Worm (Caenorhabditis elegans) whole organism, L3 larva: Measurements from ENCODE around the gene srh-122.

Experiments
- R02D3.7 ChIP-seq: fragments of 150-350 bp; optimal IDR thresholded peaks from 2 replicates; lab custom pipeline; 2014; ENCODE audit warnings: missing biosample characterization, missing genetic modification characterization
- ZK546.5 ChIP-seq: sonication (generic microtip); optimal IDR thresholded peaks from 2 replicates; lab custom pipeline; 2017; ENCODE audit warnings: missing biosample characterization, missing genetic modification characterization
- aly-2 ChIP-seq: fragments of 150-350 bp; optimal IDR thresholded peaks from 2 replicates; lab custom pipeline; 2014; ENCODE audit warnings: missing biosample characterization, missing genetic modification characterization
- ceh-28 ChIP-seq: fragments of 150-350 bp; optimal IDR thresholded peaks from 2 replicates; lab custom pipeline; 2014; ENCODE audit warnings: missing biosample characterization, missing genetic modification reagents, missing genetic modification characterization
- ceh-82 ChIP-seq: fragments of 150-350 bp; optimal IDR thresholded peaks from 2 replicates; lab custom pipeline; 2014; ENCODE audit warnings: missing biosample characterization, missing genetic modification characterization
- ceh-9 ChIP-seq: sonication (generic microtip); optimal IDR thresholded peaks from 2 replicates; lab custom pipeline; 2018; ENCODE audit warnings: missing biosample characterization, missing genetic modification characterization
- daf-12 ChIP-seq: fragments of 150-350 bp; optimal IDR thresholded peaks from 2 replicates; lab custom pipeline; 2014; ENCODE audit warnings: missing biosample characterization, missing genetic modification reagents, missing genetic modification characterization
- egl-27 ChIP-seq: sonication (generic microtip); optimal IDR thresholded peaks from 4 replicates; lab custom pipeline; 2017; ENCODE audit warnings: missing biosample characterization, missing genetic modification reagents, missing genetic modification characterization
- egl-5 ChIP-seq: fragments of 150-350 bp; optimal IDR thresholded peaks from 2 replicates; lab custom pipeline; 2017; ENCODE audit warnings: missing biosample characterization, missing genetic modification reagents, missing genetic modification characterization, inconsistent platforms
- elt-2 ChIP-seq: sonication (generic microtip); optimal IDR thresholded peaks from 2 replicates; lab custom pipeline; 2016; ENCODE audit warnings: missing genetic modification reagents, mild to moderate bottlenecking, missing genetic modification characterization, missing compliant biosample characterization
- elt-3 ChIP-seq, 3 experiments: fragments of 150-350 bp in 1 of 3; sonication (generic microtip) in 2 of 3; optimal IDR thresholded peaks; 2 replicates in 2 of 3; 4 replicates in 1 of 3; lab custom pipeline; 2014 to 2017; ENCODE audit warnings: missing biosample characterization in 3 of 3, missing genetic modification characterization in 3 of 3
- eor-1 ChIP-seq, 2 experiments: fragments of 150-350 bp; optimal IDR thresholded peaks; 2 replicates each; lab custom pipeline; 2014 to 2018; ENCODE audit warnings: missing biosample characterization in 2 of 2, missing genetic modification characterization in 2 of 2
- fkh-10 ChIP-seq: sonication (generic microtip); optimal IDR thresholded peaks from 2 replicates; lab custom pipeline; 2017; ENCODE audit warnings: missing biosample characterization, missing genetic modification reagents, missing genetic modification characterization
- fkh-2 ChIP-seq: fragments of 150-350 bp; optimal IDR thresholded peaks from 2 replicates; lab custom pipeline; 2014; ENCODE audit warnings: missing biosample characterization, missing genetic modification reagents, missing genetic modification characterization
- fos-1 ChIP-seq: fragments of 150-350 bp; optimal IDR thresholded peaks from 2 replicates; lab custom pipeline; 2014; ENCODE audit warnings: missing biosample characterization, missing genetic modification characterization
- hmg-11 ChIP-seq: sonication (generic microtip); optimal IDR thresholded peaks from 2 replicates; lab custom pipeline; 2016; ENCODE audit warnings: missing genetic modification characterization, missing compliant biosample characterization
- lin-15B ChIP-seq: fragments of 150-350 bp; optimal IDR thresholded peaks from 2 replicates; lab custom pipeline; 2014; ENCODE audit warnings: missing biosample characterization, missing genetic modification characterization
- lin-39 ChIP-seq: fragments of 150-350 bp; optimal IDR thresholded peaks from 2 replicates; lab custom pipeline; 2018; ENCODE audit warnings: missing biosample characterization, missing genetic modification reagents, missing genetic modification characterization
- lsy-12 ChIP-seq: sonication (generic microtip); optimal IDR thresholded peaks from 2 replicates; lab custom pipeline; 2016; ENCODE audit warnings: mild to moderate bottlenecking, missing genetic modification characterization, missing compliant biosample characterization
- mdl-1 ChIP-seq: fragments of 150-350 bp; optimal IDR thresholded peaks from 2 replicates; lab custom pipeline; 2014; ENCODE audit warnings: missing biosample characterization, missing genetic modification characterization
- mml-1 ChIP-seq: fragments of 150-350 bp; sonication (generic microtip); optimal IDR thresholded peaks from 3 replicates; lab custom pipeline; 2014; ENCODE audit warnings: missing biosample characterization, missing genetic modification characterization
- nfya-1 ChIP-seq: sonication (generic microtip); optimal IDR thresholded peaks from 2 replicates; lab custom pipeline; 2017; ENCODE audit warnings: missing genetic modification characterization, mild to moderate bottlenecking, missing compliant biosample characterization, antibody characterized with exemption, moderate library complexity; ENCODE audit not compliant: insufficient read depth
- nhr-11 ChIP-seq: fragments of 150-350 bp; optimal IDR thresholded peaks from 2 replicates; lab custom pipeline; 2014; ENCODE audit warnings: missing biosample characterization, missing genetic modification characterization
- nhr-12 ChIP-seq: fragments of 150-350 bp; optimal IDR thresholded peaks from 2 replicates; lab custom pipeline; 2014; ENCODE audit warnings: missing biosample characterization, missing genetic modification characterization
- nhr-25 ChIP-seq: sonication (generic microtip); optimal IDR thresholded peaks from 2 replicates; lab custom pipeline; 2017; ENCODE audit warnings: missing biosample characterization, missing genetic modification characterization
- nhr-28 ChIP-seq: fragments of 150-350 bp; optimal IDR thresholded peaks from 2 replicates; lab custom pipeline; 2014; ENCODE audit warnings: missing biosample characterization, missing genetic modification characterization
- nhr-43 ChIP-seq: sonication (generic microtip); optimal IDR thresholded peaks from 2 replicates; lab custom pipeline; 2016; ENCODE audit warnings: mild to moderate bottlenecking, missing genetic modification characterization, missing compliant biosample characterization; ENCODE audit not compliant: poor library complexity, severe bottlenecking
- nhr-67 ChIP-seq: fragments of 150-350 bp; optimal IDR thresholded peaks from 2 replicates; lab custom pipeline; 2014; ENCODE audit warnings: missing biosample characterization, missing genetic modification characterization
- nhr-76 ChIP-seq: fragments of 150-350 bp; sonication (generic microtip); optimal IDR thresholded peaks from 5 replicates; lab custom pipeline; 2014; ENCODE audit warnings: missing biosample characterization, missing genetic modification characterization
- nhr-77 ChIP-seq: fragments of 150-350 bp; optimal IDR thresholded peaks from 2 replicates; lab custom pipeline; 2014; ENCODE audit warnings: missing biosample characterization, missing genetic modification characterization
- pqm-1 ChIP-seq: fragments of 150-350 bp; optimal IDR thresholded peaks from 2 replicates; lab custom pipeline; 2017; ENCODE audit warnings: missing biosample characterization, missing genetic modification characterization, inconsistent platforms
- sea-2 ChIP-seq: fragments of 150-350 bp; sonication (generic microtip); optimal IDR thresholded peaks from 4 replicates; lab custom pipeline; 2014; ENCODE audit warnings: missing biosample characterization, missing genetic modification reagents, missing genetic modification characterization
- skn-1 ChIP-seq: fragments of 150-350 bp; optimal IDR thresholded peaks from 2 replicates; lab custom pipeline; 2014; ENCODE audit warnings: missing biosample characterization, missing genetic modification characterization
- snpc-4 ChIP-seq: fragments of 150-350 bp; optimal IDR thresholded peaks from 2 replicates; lab custom pipeline; 2014; ENCODE audit warnings: missing biosample characterization, missing genetic modification characterization
- unc-39 ChIP-seq: sonication (generic microtip); optimal IDR thresholded peaks from 4 replicates; lab custom pipeline; 2017; ENCODE audit warnings: missing biosample characterization, missing genetic modification characterization
- unc-62 ChIP-seq: fragments of 150-350 bp; sonication (generic microtip); optimal IDR thresholded peaks from 4 replicates; lab custom pipeline; 2014; ENCODE audit warnings: missing biosample characterization, missing genetic modification reagents, missing genetic modification characterization
- zag-1 ChIP-seq: fragments of 150-350 bp; optimal IDR thresholded peaks from 2 replicates; lab custom pipeline; 2014; ENCODE audit warnings: missing biosample characterization, missing genetic modification characterization
- ztf-4 ChIP-seq: fragments of 150-350 bp; optimal IDR thresholded peaks from 2 replicates; lab custom pipeline; 2014; ENCODE audit warnings: missing biosample characterization, missing genetic modification characterization

srh-122 gene

DNA sequence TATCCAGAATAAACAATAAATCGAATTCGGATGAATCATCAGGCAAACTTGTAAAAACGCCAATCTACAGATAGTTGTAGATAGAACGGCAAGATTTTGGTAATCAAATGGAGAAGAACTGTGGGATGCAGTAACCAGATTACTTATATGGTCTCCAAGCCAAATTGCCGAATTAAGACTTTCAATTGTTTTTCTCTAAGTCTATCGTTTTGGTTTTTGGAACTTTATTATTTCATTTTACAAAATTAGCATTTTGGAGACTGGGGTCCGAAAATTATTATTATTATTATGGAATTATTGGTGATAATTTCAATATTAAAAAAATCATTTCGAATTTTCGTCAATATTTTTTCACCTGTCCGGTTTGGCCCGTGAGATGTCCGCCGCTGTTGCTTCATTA is 38.4 kb downstream of the srh-122 start, which contains the start of gene clec-228:
TSS of gene clec-228 (minus strand) at position 101 of the 400 bp plus-strand sequence.
- TF ChIP-seq nhr-43 (tag; lab: Kevin White, UChicago) (no peak), elt-3 (tag; optimal IDR thresholded peaks at IDR 0.05; lab: Kevin White, UChicago) (no peak), mdl-1 (tag; lab: Kevin White, UChicago) (no peak), hmg-11 (tag; lab: Kevin White, UChicago) (no peak), lsy-12 (tag; lab: Kevin White, UChicago) (no peak), aly-2 (tag; lab: Kevin White, UChicago) (no peak), nfya-1 (tag; lab: Kevin White, UChicago) (no peak)

DNA sequence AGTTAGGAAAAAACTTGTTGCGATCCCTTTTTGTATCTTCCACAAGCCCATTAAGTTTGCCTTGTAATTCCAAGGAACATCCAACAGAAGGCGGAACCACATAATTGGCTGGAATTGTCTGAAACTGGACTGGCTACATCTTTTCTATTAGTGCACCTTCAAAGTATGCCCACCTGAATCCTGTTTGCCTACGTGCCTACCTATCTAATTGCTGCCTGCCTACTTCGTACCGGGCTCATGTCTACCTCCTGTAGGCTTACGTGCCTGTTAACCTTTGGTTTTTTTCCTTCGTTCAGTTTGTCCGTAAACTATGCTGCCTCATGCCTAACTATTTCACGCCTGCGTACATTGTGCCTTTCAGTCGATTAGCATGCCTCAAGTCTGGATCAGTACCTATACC is 40.4 kb downstream of the srh-122 start, which contains the start of gene wrt-7:
TSS of gene wrt-7 (minus strand) at position 101 of the 400 bp plus-strand sequence.
- no peak for TF ChIP-seq nhr-67
- no peak for TF ChIP-seq lin-39
- TF ChIP-seq snpc-4 (tag; lab: Kevin White, UChicago), result no peak
- TF ChIP-seq egl-27, result no peak
- TF ChIP-seq fkh-10 (GFP tag; lab: Kevin White, UChicago), result no peak
- TF ChIP-seq zag-1 (tag; lab: Kevin White, UChicago), result no peak
- no peak for TF ChIP-seq egl-5
- TF ChIP-seq nhr-76, result no peak
- no peak for TF ChIP-seq lsy-12 (tag; lab: Kevin White, UChicago)
- no peak for TF ChIP-seq unc-62 (GFP tag; lab: Kevin White, UChicago)
- no peak for TF ChIP-seq unc-39 (tag; lab: Kevin White, UChicago)
- TF ChIP-seq fos-1 (tag; lab: Kevin White, UChicago), result no peak

DNA sequence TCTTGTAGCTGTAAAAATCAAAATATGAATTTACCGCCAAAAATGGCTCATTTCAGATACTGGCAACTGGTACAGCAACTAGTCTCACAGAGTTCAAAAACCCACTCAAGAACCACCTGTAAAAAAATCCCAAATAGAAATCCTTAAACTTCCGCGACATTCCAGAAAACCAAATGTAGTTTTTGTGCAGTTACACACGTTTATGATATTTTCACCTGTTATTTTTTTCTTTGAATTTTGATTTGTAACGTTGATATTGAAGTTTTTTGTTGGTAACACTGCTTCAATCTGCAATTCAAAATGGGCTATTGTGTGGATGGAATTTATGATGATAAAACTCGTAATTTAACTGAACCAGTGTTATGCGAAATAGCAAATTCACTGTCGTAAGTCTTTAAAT is 45.0 kb downstream of the srh-122 start, which contains the start of gene srw-113:
TSS of gene srw-113 (plus strand) at position 301 of the 400 bp plus-strand sequence.
- TF ChIP-seq nhr-77 (no peak), ZK546.5 (no peak), nhr-43 (tag; lab: Kevin White, UChicago) (no peak), skn-1 (tag; lab: Kevin White, UChicago) (no peak), nhr-25 (tag; lab: Kevin White, UChicago) (no peak), unc-39 (tag; lab: Kevin White, UChicago) (no peak), elt-3 (tag; optimal IDR thresholded peaks at IDR 0.05; lab: Kevin White, UChicago) (no peak), lsy-12 (tag; lab: Kevin White, UChicago) (no peak), hmg-11 (tag; lab: Kevin White, UChicago) (no peak), daf-12 (tag; lab: Kevin White, UChicago) (no peak), lin-15B (tag; lab: Kevin White, UChicago) (no peak), nhr-28 (tag; lab: Kevin White, UChicago) (no peak), mdl-1 (tag; lab: Kevin White, UChicago) (no peak)

DNA sequence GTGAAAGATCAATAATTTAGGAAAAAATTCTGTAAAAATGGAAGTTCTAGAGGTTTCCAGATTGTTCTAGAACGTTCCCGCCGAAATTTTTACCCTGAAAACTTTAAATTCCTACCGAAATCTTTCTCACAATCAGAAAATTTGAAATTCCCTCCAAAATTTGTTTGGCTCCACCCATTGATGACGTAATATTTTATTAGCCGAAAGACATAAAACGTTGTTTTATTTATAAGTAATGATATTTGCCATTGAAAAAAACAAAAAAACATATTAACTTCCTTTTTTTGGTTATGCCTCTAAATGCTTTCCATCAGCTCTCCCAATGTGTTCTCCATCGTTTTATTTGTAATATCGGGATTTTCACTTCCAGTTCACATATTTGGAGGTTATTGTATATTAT is 47.5 kb downstream of the srh-122 start, which contains the start of gene srh-295:
TSS of gene srh-295 (plus strand) at position 301 of the 400 bp plus-strand sequence.
- TF ChIP-seq ceh-9 (tag; lab: Kevin White, UChicago) (no peak), ztf-4 (no peak), R02D3.7 (no peak), aly-2 (tag; lab: Kevin White, UChicago) (no peak), ceh-82 (tag; lab: Kevin White, UChicago) (no peak), eor-1 (tag; optimal IDR thresholded peaks at IDR 0.05; lab: Kevin White, UChicago) (no peak), pqm-1 (tag; lab: Kevin White, UChicago) (no peak), sea-2 (GFP tag; lab: Kevin White, UChicago) (no peak), unc-39 (tag; lab: Kevin White, UChicago) (no peak), ceh-28 (no peak), fos-1 (tag; lab: Kevin White, UChicago) (no peak), nhr-77 (no peak), nhr-28 (tag; lab: Kevin White, UChicago) (no peak), hmg-11 (tag; lab: Kevin White, UChicago) (no peak), nhr-11 (tag; lab: Kevin White, UChicago) (no peak), fkh-2 (no peak), nhr-12 (tag; lab: Kevin White, UChicago) (no peak), elt-2 (tag; lab: Kevin White, UChicago) (no peak), elt-3 (tag; optimal IDR thresholded peaks at IDR 0.05; lab: Kevin White, UChicago) (no peak), mml-1 (no peak)
